Worm (Caenorhabditis elegans): ENCODE measurements around the gene F10G2.2.
"Not testable (repeated sequence)": the region's sequence is repeated elsewhere in the genome, so short reads cannot be mapped to it uniquely, and the experiment has no call there.

Gene F10G2.2

DNA sequence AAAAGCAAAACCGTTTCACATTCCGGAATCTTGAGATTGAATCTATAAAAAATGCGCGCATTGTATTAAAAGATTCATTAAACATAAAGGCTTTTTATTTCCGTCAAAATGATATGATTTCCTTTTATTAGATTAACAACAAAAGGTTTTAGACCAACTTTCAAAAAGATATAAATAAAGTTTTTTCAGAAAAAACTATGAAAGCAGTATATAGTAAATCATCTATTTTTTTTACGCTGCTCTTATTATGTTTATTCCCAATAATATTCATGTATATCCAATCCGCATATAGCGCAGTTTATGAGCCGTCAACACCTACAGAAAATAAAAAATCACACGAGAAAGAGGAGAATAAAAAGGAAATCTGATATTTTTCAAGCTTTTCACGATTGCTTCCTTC is 26.5 kb upstream of the F10G2.2 start, which contains the start of gene F07G11.2:
Gene F07G11.2, plus strand, starts transcription at position 301 of the 400 bp plus-strand sequence.
- not testable (repeated sequence) for TF ChIP-seq lsy-2 (tag; optimal IDR thresholded peaks at IDR 0.05); ceh-88 (GFP tag; IDR thresholded peaks at IDR 0.05); pag-3 (tag; optimal IDR thresholded peaks at IDR 0.05; ENCODE audit: borderline replicate concordance, insufficient read depth)

DNA sequence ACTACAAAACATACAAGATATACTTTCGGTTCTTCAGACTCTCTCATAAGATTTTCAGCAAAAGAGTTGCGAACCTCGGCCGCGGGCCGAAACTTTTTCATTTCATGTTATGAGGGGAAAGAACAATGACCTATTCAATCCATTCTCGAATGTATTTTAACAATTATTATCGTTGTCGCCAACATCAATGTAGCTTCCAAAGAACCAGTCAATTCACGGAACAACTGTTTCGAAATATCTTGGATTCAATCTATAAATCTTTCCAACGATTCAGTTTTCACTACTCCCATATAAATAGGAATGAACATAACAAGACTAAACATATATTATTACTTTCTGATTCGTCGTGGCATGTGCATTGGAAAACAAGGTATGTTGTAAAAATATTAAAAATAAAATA is 23.9 kb upstream of the F10G2.2 start, which contains the start of gene F07G11.1:
Gene F07G11.1, plus strand, starts transcription at position 301 of the 400 bp plus-strand sequence.
- TF ChIP-seq nhr-85 (tag) (no peak), unc-86 (tag; optimal IDR thresholded peaks at IDR 0.05) (no peak), efl-1 (optimal IDR thresholded peaks at IDR 0.05) (no peak), efl-1 (GFP tag; optimal IDR thresholded peaks at IDR 0.05 in 1 of 2) (peak in 1 of 2 experiments; percentile 28)

- no peak for TF ChIP-seq nhr-237 (tag; optimal IDR thresholded peaks at IDR 0.05)
- no peak for TF ChIP-seq ces-1 (GFP tag; optimal IDR thresholded peaks at IDR 0.05)
- no peak for TF ChIP-seq alr-1 (tag; optimal IDR thresholded peaks at IDR 0.05; ENCODE audit: borderline replicate concordance)
- no peak for TF ChIP-seq lir-3 (tag; optimal IDR thresholded peaks at IDR 0.05; ENCODE audit: poor library complexity)
- no peak for TF ChIP-seq hlh-4 (tag; optimal IDR thresholded peaks at IDR 0.05)
- no peak for TF ChIP-seq lin-39 (tag; optimal IDR thresholded peaks at IDR 0.05)
- TF ChIP-seq C04F5.9 (tag; optimal IDR thresholded peaks at IDR 0.05) = no peak
- TF ChIP-seq Y116A8C.19 (tag; optimal IDR thresholded peaks at IDR 0.05; ENCODE audit: borderline replicate concordance) = no peak
- no peak for TF ChIP-seq hlh-17 (GFP tag; optimal IDR thresholded peaks at IDR 0.05; ENCODE audit: borderline replicate concordance)
- TF ChIP-seq pax-3 (tag; optimal IDR thresholded peaks at IDR 0.05) = no peak
- no peak for TF ChIP-seq nhr-11 (tag; optimal IDR thresholded peaks at IDR 0.05)
- TF ChIP-seq mep-1 (tag; optimal IDR thresholded peaks at IDR 0.05) = no peak
These were observed 17.7 kb upstream of the F10G2.2 start, which contains the start of gene srx-6 for ce11 chrV:7313233-7313632. Gene srx-6, minus strand, starts transcription at chrV:7313333.

DNA sequence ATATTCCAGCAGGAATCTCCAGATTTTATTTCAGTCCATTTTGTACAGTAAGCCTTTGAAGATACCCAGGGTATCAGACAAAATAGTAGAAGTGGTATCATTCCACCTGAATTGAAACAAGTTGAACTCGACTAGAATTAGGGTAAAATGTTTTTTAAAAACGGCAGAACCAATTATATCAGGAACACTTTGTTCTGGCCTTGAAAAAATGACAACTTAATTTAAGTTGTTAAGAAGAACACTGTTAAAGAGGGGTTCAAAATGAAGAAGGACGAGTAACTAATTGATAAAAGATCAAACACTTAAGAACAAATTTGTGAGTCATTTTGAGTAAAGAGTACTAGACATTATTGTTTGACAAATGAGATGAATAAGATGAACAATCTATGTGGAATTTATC is 10.1 kb upstream of the F10G2.2 start, which contains the start of gene lmd-4:
Gene lmd-4, minus strand, starts transcription at position 101 of the 400 bp plus-strand sequence.
- TF ChIP-seq efl-1 (optimal IDR thresholded peaks at IDR 0.05) = no peak
- peak in 1 of 2 experiments; percentile 17 for TF ChIP-seq efl-1 (GFP tag; optimal IDR thresholded peaks at IDR 0.05 in 1 of 2)
- TF ChIP-seq nhr-84 (tag; optimal IDR thresholded peaks at IDR 0.05) = no peak
- TF ChIP-seq ceh-8 (GFP tag; optimal IDR thresholded peaks at IDR 0.05) = no peak
- no peak for TF ChIP-seq unc-30 (tag; optimal IDR thresholded peaks at IDR 0.05)

ce11 chrV:7321915-7322314 is 9.1 kb upstream of the F10G2.2 start, which contains the start of gene F10G2.10:
Gene F10G2.10, plus strand, starts transcription at chrV:7322215.
- TF ChIP-seq dpl-1 (GFP tag; optimal IDR thresholded peaks at IDR 0.05) = no peak
- TF ChIP-seq ceh-63 (GFP tag; optimal IDR thresholded peaks at IDR 0.05) = no peak

- no peak for TF ChIP-seq fos-1 (tag; optimal IDR thresholded peaks at IDR 0.05)
- no peak for TF ChIP-seq vab-15 (tag; optimal IDR thresholded peaks at IDR 0.05)
- no peak for TF ChIP-seq skn-1 (tag; optimal IDR thresholded peaks at IDR 0.05)
- no peak for TF ChIP-seq Y116A8C.19 (tag; optimal IDR thresholded peaks at IDR 0.05; ENCODE audit: borderline replicate concordance)
- TF ChIP-seq lin-35 (GFP tag; optimal IDR thresholded peaks at IDR 0.05) = no peak
These were observed 5.7 kb upstream of the F10G2.2 start, which contains the start of gene srx-92 for ce11 chrV:7325285-7325684. Gene srx-92, minus strand, starts transcription at chrV:7325385.

ce11 chrV:7326928-7327327 is 4.0 kb upstream of the F10G2.2 start, which contains the start of gene F10G2.4:
Gene F10G2.4, plus strand, starts transcription at chrV:7327228.
- TF ChIP-seq egl-13 (tag; optimal IDR thresholded peaks at IDR 0.05) (no peak), blmp-1 (tag; optimal IDR thresholded peaks at IDR 0.05) (no peak), nhr-71 (tag; optimal IDR thresholded peaks at IDR 0.05) (no peak), C04F5.9 (tag; optimal IDR thresholded peaks at IDR 0.05) (no peak), ceh-63 (GFP tag; optimal IDR thresholded peaks at IDR 0.05) (no peak), aly-2 (tag; optimal IDR thresholded peaks at IDR 0.05) (no peak), pag-3 (tag; optimal IDR thresholded peaks at IDR 0.05; ENCODE audit: borderline replicate concordance, insufficient read depth) (no peak), aha-1 (tag; optimal IDR thresholded peaks at IDR 0.05) (no peak), ztf-4 (tag; optimal IDR thresholded peaks at IDR 0.05) (no peak), dsc-1 (tag; optimal IDR thresholded peaks at IDR 0.05) (no peak), pax-3 (tag; optimal IDR thresholded peaks at IDR 0.05) (no peak), lsy-2 (tag; optimal IDR thresholded peaks at IDR 0.05) (no peak), unc-30 (tag; optimal IDR thresholded peaks at IDR 0.05) (no peak)
